Worm (Caenorhabditis elegans) whole organism, L4 larva: Measurements from ENCODE around the gene T25B9.1.

Experiments
- F49E8.2 ChIP-seq: sonication (generic microtip); optimal IDR thresholded peaks from 2 replicates; lab custom pipeline; 2016; ENCODE audit warnings: missing compliant biosample characterization, mild to moderate bottlenecking, missing genetic modification characterization, borderline replicate concordance
- aha-1 ChIP-seq: fragments of 150-350 bp; peaks from one replicate; lab custom pipeline; 2014; ENCODE audit warnings: missing biosample characterization, missing genetic modification characterization
- aly-2 ChIP-seq: sonication (generic microtip); optimal IDR thresholded peaks from 2 replicates; lab custom pipeline; 2018; ENCODE audit warnings: missing biosample characterization, missing genetic modification characterization
- ama-1 ChIP-seq: fragments of 150-350 bp; optimal IDR thresholded peaks from 2 replicates; lab custom pipeline; 2014; ENCODE audit warnings: inconsistent platforms, mixed read lengths
- cey-2 ChIP-seq: sonication (generic microtip); optimal IDR thresholded peaks from 3 replicates; lab custom pipeline; 2017; ENCODE audit warnings: missing genetic modification characterization, mild to moderate bottlenecking, missing compliant biosample characterization, antibody characterized with exemption, borderline replicate concordance; ENCODE audit not compliant: insufficient read depth
- ctbp-1 ChIP-seq: fragments of 200-800 bp; sonication (Bioruptor generic); IDR thresholded peaks from 2 replicates; pipeline ENCODE4 v1.3.6; 2022; ENCODE audit warnings: missing genetic modification reagents, missing genetic modification characterization, missing compliant biosample characterization
- egl-27 ChIP-seq: sonication (generic microtip); optimal IDR thresholded peaks from 3 replicates; lab custom pipeline; 2017; ENCODE audit warnings: missing biosample characterization, missing genetic modification reagents, missing genetic modification characterization
- hif-1 ChIP-seq, 2 experiments: sonication (generic microtip); optimal IDR thresholded peaks; 2 replicates each; lab custom pipeline; 2016 to 2017; ENCODE audit warnings: missing compliant biosample characterization in 2 of 2, missing genetic modification characterization in 2 of 2, missing genetic modification reagents in 2 of 2, missing genotype in 2 of 2, mild to moderate bottlenecking in 1 of 2
- lsy-2 ChIP-seq, 2 experiments: fragments of 150-350 bp in 1 of 2; sonication (generic microtip) in 1 of 2; optimal IDR thresholded peaks; 2 replicates each; lab custom pipeline; 2014 to 2017; ENCODE audit warnings: missing biosample characterization in 2 of 2, missing genetic modification characterization in 2 of 2
- mxl-3 ChIP-seq: fragments of 200-800 bp; sonication (Bioruptor generic); optimal IDR thresholded peaks from 2 replicates; lab custom pipeline; 2018; ENCODE audit warnings: mild to moderate bottlenecking, missing genetic modification characterization, missing compliant biosample characterization
- nhr-237 ChIP-seq: sonication (generic microtip); optimal IDR thresholded peaks from 2 replicates; lab custom pipeline; 2017; ENCODE audit warnings: missing biosample characterization, missing genetic modification characterization
- skn-1 ChIP-seq: fragments of 150-350 bp; optimal IDR thresholded peaks from 2 replicates; lab custom pipeline; 2014; ENCODE audit warnings: missing biosample characterization, missing genetic modification characterization
- spr-3 ChIP-seq: fragments of 200-800 bp; sonication (Bioruptor generic); optimal IDR thresholded peaks from 2 replicates; lab custom pipeline; 2018; ENCODE audit warnings: mild to moderate bottlenecking, missing genetic modification characterization, missing compliant biosample characterization
- unc-62 ChIP-seq, 3 experiments: fragments of 150-350 bp in 1 of 3; sonication (generic microtip); optimal IDR thresholded peaks in 2 of 3; peaks in 1 of 3; 1 replicate in 1 of 3; 2 replicates in 2 of 3; lab custom pipeline; 2014 to 2017; ENCODE audit warnings: missing biosample characterization in 3 of 3, missing genetic modification characterization in 3 of 3, missing genetic modification reagents in 3 of 3, missing genotype in 1 of 3

DNA sequence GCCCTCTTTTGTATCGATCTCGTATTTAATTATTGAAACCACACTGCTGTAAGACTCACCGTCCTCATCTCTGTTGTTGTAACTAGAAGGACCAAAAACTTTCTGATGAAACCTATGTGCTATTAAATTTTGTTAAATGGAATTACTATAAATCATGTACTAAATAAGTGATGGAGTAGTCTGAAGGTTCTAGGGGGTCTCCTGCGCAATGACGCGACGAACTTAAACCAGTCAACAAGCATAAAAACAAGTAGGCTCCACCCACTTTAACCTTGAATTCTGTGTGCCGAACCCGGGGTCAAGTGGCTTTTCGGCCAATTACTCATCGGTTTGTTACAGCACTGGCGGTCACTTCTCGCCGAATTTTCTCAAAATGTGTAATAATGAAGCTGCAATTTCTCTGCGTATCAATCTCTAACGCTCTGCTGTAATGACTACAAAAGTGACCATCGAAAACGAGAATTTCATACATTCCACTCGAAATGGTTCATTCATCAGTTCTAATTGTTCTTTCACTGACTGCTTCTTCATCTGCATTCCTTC is 12.9 kb downstream of the T25B9.1 start, which contains the start of gene grl-21:
- TF ChIP-seq mxl-3 (GFP tag; lab: Kevin White, UChicago) (no peak), nhr-237 (tag; lab: Kevin White, UChicago) (no peak), lsy-2 (tag; optimal IDR thresholded peaks at IDR 0.05; lab: Kevin White, UChicago) (no peak), F49E8.2 (tag; lab: Kevin White, UChicago) (no peak), ama-1 (lab: Kevin White, UChicago) (no peak), unc-62 (GFP tag; optimal IDR thresholded peaks at IDR 0.05 in 1 of 2; lab: Kevin White, UChicago) (no peak), unc-62 (tag; optimal IDR thresholded peaks at IDR 0.05; lab: Kevin White, UChicago) (no peak), aly-2 (tag; lab: Kevin White, UChicago) (no peak), cey-2 (no peak), skn-1 (tag; lab: Kevin White, UChicago) (no peak), spr-3 (no peak), egl-27 (no peak), ctbp-1 (GFP tag; lab: Robert Waterston, UW) (no peak), hif-1 (tag; optimal IDR thresholded peaks at IDR 0.05; lab: Kevin White, UChicago) (no peak), aha-1 (tag; lab: Kevin White, UChicago) (no peak)
